Worm (Caenorhabditis elegans): ENCODE measurements around the gene hphd-1.

DNA sequence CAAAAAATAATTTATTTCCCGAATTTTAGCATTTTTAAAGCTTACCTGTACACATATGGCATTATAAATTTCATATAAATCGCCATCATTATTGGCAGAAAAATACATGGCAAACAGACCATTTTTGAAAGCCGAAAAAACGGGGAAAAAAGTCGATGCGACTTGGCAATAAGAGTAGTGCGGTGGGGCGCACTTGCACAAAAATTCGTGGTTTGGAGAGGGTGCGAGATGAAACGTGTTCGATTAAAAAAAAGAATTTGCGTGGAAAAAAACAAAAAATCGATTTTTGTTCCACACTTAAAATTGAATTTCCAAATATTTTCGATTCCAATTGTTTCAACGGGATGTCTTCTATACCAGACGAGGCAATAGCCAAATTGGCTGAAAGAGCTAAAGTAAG, 40.3 kb upstream of the hphd-1 start, which contains the start of gene F18A11.3:
- TF ChIP-seq ama-1 (optimal IDR thresholded peaks at IDR 0.05) (no peak), ets-7 (tag; optimal IDR thresholded peaks at IDR 0.05) (no peak), sea-1 (GFP tag; conservative IDR thresholded peaks at IDR 0.05) (no peak), pes-1 (GFP tag; IDR thresholded peaks at IDR 0.05) (no peak), ceh-36 (tag; optimal IDR thresholded peaks at IDR 0.05) (no peak), F13C5.2 (tag; optimal IDR thresholded peaks at IDR 0.05) (no peak)
